Worm (Caenorhabditis elegans) whole organism, L1 larva: Measurements from ENCODE around the gene myrf-2.
A peak's percentile ranks its signal among the peaks of the same experiment; 100 is the strongest.

Source experiments
- C16A3.4 ChIP-seq: fragments of 150-350 bp; optimal IDR thresholded peaks from 2 replicates; lab custom pipeline; 2014; ENCODE audit warnings: missing biosample characterization, missing genetic modification characterization
- C34B4.2 ChIP-seq: sonication (generic microtip); optimal IDR thresholded peaks from 2 replicates; lab custom pipeline; 2017; ENCODE audit warnings: mild to moderate bottlenecking, missing genetic modification characterization, missing compliant biosample characterization
- F16B12.6 ChIP-seq: fragments of 150-350 bp; optimal IDR thresholded peaks from 2 replicates; lab custom pipeline; 2014; ENCODE audit warnings: missing biosample characterization, missing genetic modification characterization
- Y116A8C.19 ChIP-seq: sonication (generic microtip); optimal IDR thresholded peaks from 2 replicates; lab custom pipeline; 2016; ENCODE audit warnings: missing compliant biosample characterization, missing genetic modification characterization, borderline replicate concordance
- aha-1 ChIP-seq: fragments of 150-350 bp; optimal IDR thresholded peaks from 2 replicates; lab custom pipeline; 2014; ENCODE audit warnings: missing biosample characterization, missing genetic modification characterization
- alr-1 ChIP-seq: fragments of 200-800 bp; sonication (Bioruptor generic); optimal IDR thresholded peaks from 2 replicates; lab custom pipeline; 2018; ENCODE audit warnings: borderline replicate concordance, mild to moderate bottlenecking, missing genetic modification characterization, missing compliant biosample characterization
- ama-1 ChIP-seq: fragments of 150-350 bp; optimal IDR thresholded peaks from 2 replicates; lab custom pipeline; 2014
- ceh-82 ChIP-seq, 3 experiments: fragments of 150-350 bp in 1 of 3; sonication (generic microtip) in 2 of 3; optimal IDR thresholded peaks; 2 replicates each; lab custom pipeline; 2014 to 2017; ENCODE audit warnings: missing biosample characterization in 3 of 3, missing genetic modification characterization in 3 of 3
- ceh-88 ChIP-seq: fragments of 200-800 bp; sonication (Bioruptor generic); IDR thresholded peaks from 2 replicates; pipeline ENCODE4 v1.3.6; 2022; ENCODE audit warnings: missing genetic modification characterization, missing compliant biosample characterization
- ces-1 ChIP-seq: fragments of 150-350 bp; optimal IDR thresholded peaks from 2 replicates; lab custom pipeline; 2014; ENCODE audit warnings: missing biosample characterization, missing genetic modification reagents, missing genetic modification characterization
- efl-1 ChIP-seq, 4 experiments: fragments of 150-350 bp; optimal IDR thresholded peaks in 3 of 4; peaks in 1 of 4; 1 replicate in 1 of 4; 2 replicates in 3 of 4; lab custom pipeline; 2014; ENCODE audit warnings: missing biosample characterization in 2 of 4, missing genetic modification characterization in 2 of 4, missing genetic modification reagents in 2 of 4
- egl-13 ChIP-seq: sonication (generic microtip); optimal IDR thresholded peaks from 2 replicates; lab custom pipeline; 2016; ENCODE audit warnings: missing genotype, missing genetic modification reagents, missing genetic modification characterization, missing compliant biosample characterization
- elt-3 ChIP-seq, 6 experiments: fragments of 150-350 bp in 1 of 6; sonication (generic microtip); optimal IDR thresholded peaks; 2 replicates each; lab custom pipeline; 2017 to 2018; ENCODE audit warnings: missing biosample characterization in 6 of 6, missing genetic modification characterization in 6 of 6, inconsistent platforms in 1 of 6
- ets-5 ChIP-seq: fragments of 200-800 bp; sonication (Bioruptor generic); IDR thresholded peaks from 2 replicates; pipeline ENCODE4 v1.3.6; 2022; ENCODE audit warnings: missing genetic modification characterization, missing compliant biosample characterization
- fkh-10 ChIP-seq: sonication (generic microtip); optimal IDR thresholded peaks from 2 replicates; lab custom pipeline; 2017; ENCODE audit warnings: missing biosample characterization, missing genetic modification reagents, missing genetic modification characterization
- fkh-8 ChIP-seq: sonication (generic microtip); optimal IDR thresholded peaks from 2 replicates; lab custom pipeline; 2016; ENCODE audit warnings: mild to moderate bottlenecking, missing genetic modification characterization, missing compliant biosample characterization
- fos-1 ChIP-seq: fragments of 150-350 bp; optimal IDR thresholded peaks from 2 replicates; lab custom pipeline; 2014; ENCODE audit warnings: missing biosample characterization, missing genetic modification characterization
- grh-1 ChIP-seq: fragments of 200-800 bp; sonication (Bioruptor generic); IDR thresholded peaks from 2 replicates; pipeline ENCODE4 v1.3.6; 2022; ENCODE audit warnings: missing genetic modification reagents, missing genetic modification characterization, missing compliant biosample characterization
- hlh-4 ChIP-seq: sonication (generic microtip); optimal IDR thresholded peaks from 2 replicates; lab custom pipeline; 2016; ENCODE audit warnings: mild to moderate bottlenecking, missing genetic modification characterization, missing compliant biosample characterization
- hpl-2 ChIP-seq: fragments of 150-350 bp; optimal IDR thresholded peaks from 2 replicates; lab custom pipeline; 2014; ENCODE audit warnings: missing biosample characterization, missing genetic modification reagents, missing genetic modification characterization
- irx-1 ChIP-seq: sonication (generic microtip); optimal IDR thresholded peaks from 2 replicates; lab custom pipeline; 2016; ENCODE audit warnings: missing genetic modification characterization, missing compliant biosample characterization
- jun-1 ChIP-seq: fragments of 150-350 bp; optimal IDR thresholded peaks from 2 replicates; lab custom pipeline; 2014; ENCODE audit warnings: missing biosample characterization, missing genetic modification reagents, missing genetic modification characterization
- lin-13 ChIP-seq: fragments of 150-350 bp; optimal IDR thresholded peaks from 2 replicates; lab custom pipeline; 2014; ENCODE audit warnings: missing biosample characterization, missing genetic modification reagents, missing genetic modification characterization
- lin-14 ChIP-seq: fragments of 200-800 bp; sonication (Bioruptor generic); optimal IDR thresholded peaks from 2 replicates; lab custom pipeline; 2018; ENCODE audit warnings: mild to moderate bottlenecking, missing genetic modification characterization, moderate library complexity, missing compliant biosample characterization
- lin-15B ChIP-seq: fragments of 150-350 bp; sonication (generic microtip); optimal IDR thresholded peaks from 3 replicates; lab custom pipeline; 2014; ENCODE audit warnings: missing biosample characterization, missing genetic modification characterization
- lin-35 ChIP-seq, 2 experiments: fragments of 150-350 bp; optimal IDR thresholded peaks; 2 replicates each; lab custom pipeline; 2014; ENCODE audit warnings: missing biosample characterization in 2 of 2, missing genetic modification characterization in 2 of 2, missing genetic modification reagents in 2 of 2
- mep-1 ChIP-seq: fragments of 150-350 bp; optimal IDR thresholded peaks from 2 replicates; lab custom pipeline; 2014; ENCODE audit warnings: missing biosample characterization, missing genetic modification characterization
- nhr-11 ChIP-seq: fragments of 150-350 bp; optimal IDR thresholded peaks from 2 replicates; lab custom pipeline; 2014; ENCODE audit warnings: missing biosample characterization, missing genetic modification characterization
- nhr-12 ChIP-seq: sonication (generic microtip); optimal IDR thresholded peaks from 2 replicates; lab custom pipeline; 2017; ENCODE audit warnings: missing biosample characterization, missing genetic modification characterization
- nhr-19 ChIP-seq: fragments of 200-800 bp; sonication (Bioruptor generic); conservative IDR thresholded peaks from 2 replicates; pipeline ENCODE4 v1.3.6; 2022; ENCODE audit warnings: missing genetic modification characterization, missing compliant biosample characterization
- nhr-20 ChIP-seq: sonication (generic microtip); optimal IDR thresholded peaks from 2 replicates; lab custom pipeline; 2016; ENCODE audit warnings: mild to moderate bottlenecking, missing genetic modification characterization, missing compliant biosample characterization
- nhr-237 ChIP-seq: fragments of 150-350 bp; optimal IDR thresholded peaks from 2 replicates; lab custom pipeline; 2014; ENCODE audit warnings: missing biosample characterization, missing genetic modification characterization
- nhr-47 ChIP-seq: sonication (generic microtip); optimal IDR thresholded peaks from 2 replicates; lab custom pipeline; 2016; ENCODE audit warnings: mild to moderate bottlenecking, missing genetic modification characterization, moderate library complexity, missing compliant biosample characterization
- nhr-71 ChIP-seq: sonication (generic microtip); optimal IDR thresholded peaks from 2 replicates; lab custom pipeline; 2016; ENCODE audit warnings: mild to moderate bottlenecking, missing genetic modification characterization, moderate library complexity, missing compliant biosample characterization
- nhr-77 ChIP-seq: fragments of 150-350 bp; optimal IDR thresholded peaks from 2 replicates; lab custom pipeline; 2014; ENCODE audit warnings: missing biosample characterization, missing genetic modification characterization
- nhr-84 ChIP-seq: sonication (generic microtip); optimal IDR thresholded peaks from 2 replicates; lab custom pipeline; 2017; ENCODE audit warnings: missing biosample characterization, missing genetic modification characterization
- nhr-85 ChIP-seq: sonication (generic microtip); peaks from one replicate; lab custom pipeline; 2016; ENCODE audit warnings: missing genetic modification characterization, inconsistent platforms, missing compliant biosample characterization
- nhr-90 ChIP-seq: sonication (generic microtip); optimal IDR thresholded peaks from 2 replicates; lab custom pipeline; 2016; ENCODE audit warnings: mild to moderate bottlenecking, missing genetic modification characterization, missing compliant biosample characterization; ENCODE audit not compliant: poor library complexity
- pag-3 ChIP-seq: sonication (generic microtip); optimal IDR thresholded peaks from 2 replicates; lab custom pipeline; 2017; ENCODE audit warnings: missing genetic modification characterization, mild to moderate bottlenecking, missing compliant biosample characterization, antibody characterized with exemption, borderline replicate concordance; ENCODE audit not compliant: insufficient read depth
- rnt-1 ChIP-seq: sonication (generic microtip); optimal IDR thresholded peaks from 2 replicates; lab custom pipeline; 2016; ENCODE audit warnings: mild to moderate bottlenecking, missing genetic modification characterization, moderate library complexity, missing compliant biosample characterization
- snu-23 ChIP-seq: sonication (generic microtip); optimal IDR thresholded peaks from 2 replicates; lab custom pipeline; 2016; ENCODE audit warnings: missing genetic modification characterization, missing compliant biosample characterization
- sox-4 ChIP-seq: sonication (generic microtip); optimal IDR thresholded peaks from 2 replicates; lab custom pipeline; 2016; ENCODE audit warnings: missing genetic modification characterization, missing compliant biosample characterization
- sptf-1 ChIP-seq: fragments of 150-350 bp; optimal IDR thresholded peaks from 2 replicates; lab custom pipeline; 2014; ENCODE audit warnings: missing biosample characterization, missing genetic modification characterization
- sup-37 ChIP-seq: fragments of 200-800 bp; sonication (Bioruptor generic); optimal IDR thresholded peaks from 2 replicates; lab custom pipeline; 2018; ENCODE audit warnings: mild to moderate bottlenecking, missing genetic modification characterization, missing compliant biosample characterization
- swsn-7 ChIP-seq: sonication (generic microtip); optimal IDR thresholded peaks from 2 replicates; lab custom pipeline; 2016; ENCODE audit warnings: missing genetic modification characterization, missing compliant biosample characterization
- tlp-1 ChIP-seq: fragments of 150-350 bp; optimal IDR thresholded peaks from 2 replicates; lab custom pipeline; 2014; ENCODE audit warnings: missing biosample characterization, missing genetic modification characterization
- unc-130 ChIP-seq: fragments of 150-350 bp; optimal IDR thresholded peaks from 2 replicates; lab custom pipeline; 2017; ENCODE audit warnings: missing biosample characterization, missing genetic modification characterization, inconsistent platforms
- unc-30 ChIP-seq: sonication (generic microtip); optimal IDR thresholded peaks from 2 replicates; lab custom pipeline; 2017; ENCODE audit warnings: missing biosample characterization, missing genetic modification characterization
- unc-62 ChIP-seq: fragments of 150-350 bp; optimal IDR thresholded peaks from 2 replicates; lab custom pipeline; 2014; ENCODE audit warnings: missing biosample characterization, missing genetic modification reagents, missing genetic modification characterization
- unc-86 ChIP-seq: sonication (generic microtip); optimal IDR thresholded peaks from 2 replicates; lab custom pipeline; 2016; ENCODE audit warnings: missing genetic modification characterization, missing compliant biosample characterization
- unc-98 ChIP-seq: fragments of 200-800 bp; sonication (Bioruptor generic); IDR thresholded peaks from 2 replicates; pipeline ENCODE4 v1.3.6; 2022; ENCODE audit warnings: missing genetic modification characterization, missing compliant biosample characterization
- xbp-1 ChIP-seq: sonication (generic microtip); optimal IDR thresholded peaks from 2 replicates; lab custom pipeline; 2016; ENCODE audit warnings: missing genetic modification characterization, missing compliant biosample characterization
- zag-1 ChIP-seq: fragments of 150-350 bp; optimal IDR thresholded peaks from 2 replicates; lab custom pipeline; 2014; ENCODE audit warnings: missing biosample characterization, missing genetic modification characterization
- ztf-4 ChIP-seq: fragments of 150-350 bp; optimal IDR thresholded peaks from 2 replicates; lab custom pipeline; 2014; ENCODE audit warnings: missing biosample characterization, missing genetic modification characterization

Gene myrf-2

DNA sequence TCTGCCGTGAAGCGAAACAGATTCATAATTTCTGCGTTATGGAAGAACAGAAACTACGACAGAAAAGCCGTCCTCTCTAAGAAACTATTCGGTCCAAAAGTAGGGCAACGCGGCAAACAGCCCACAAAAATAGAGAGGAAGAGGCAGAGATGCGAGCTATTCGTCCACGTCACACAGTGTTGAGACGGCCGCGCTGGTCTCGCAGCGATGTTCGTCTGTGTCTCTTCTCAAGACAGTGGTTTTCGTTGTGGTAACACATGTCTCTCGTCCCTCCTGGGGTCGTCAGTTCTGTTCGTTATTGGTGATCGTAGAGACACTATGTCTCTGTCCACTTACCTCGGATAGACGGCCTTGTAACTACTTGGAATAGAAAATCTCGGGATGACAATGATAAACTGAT is 35.5 kb downstream of the myrf-2 start, which contains the start of gene erd-2.1 (continued):
- no peak for TF ChIP-seq nhr-237 (tag; lab: Kevin White, UChicago)
- TF ChIP-seq unc-30 (tag; lab: Kevin White, UChicago): no peak
- peak; percentile 57 for TF ChIP-seq swsn-7 (tag; lab: Kevin White, UChicago)
- TF ChIP-seq elt-3 (tag; optimal IDR thresholded peaks at IDR 0.05; lab: Kevin White, UChicago): peak in 2 of 6 experiments; percentile 31 to 60
- TF ChIP-seq nhr-47: peak; percentile 52
- peak; percentile 59 for TF ChIP-seq C16A3.4
- no peak for TF ChIP-seq Y116A8C.19
- no peak for TF ChIP-seq sox-4 (tag; lab: Kevin White, UChicago)
- TF ChIP-seq sup-37 (GFP tag; lab: Kevin White, UChicago): no peak
- TF ChIP-seq unc-98 (GFP tag; lab: Robert Waterston, UW): no peak
- TF ChIP-seq aha-1 (tag; lab: Kevin White, UChicago): no peak
- TF ChIP-seq C34B4.2 (tag; lab: Kevin White, UChicago): no peak
- TF ChIP-seq zag-1 (tag; lab: Kevin White, UChicago): no peak
- TF ChIP-seq ztf-4 (tag; lab: Kevin White, UChicago): no peak
- TF ChIP-seq nhr-19 (GFP tag; lab: Robert Waterston, UW): peak; percentile 68
- TF ChIP-seq lin-13 (GFP tag; lab: Kevin White, UChicago): no peak
- no peak for TF ChIP-seq unc-130 (tag; lab: Kevin White, UChicago)
- TF ChIP-seq alr-1: no peak
- TF ChIP-seq unc-62 (GFP tag; lab: Kevin White, UChicago): no peak
- no peak for TF ChIP-seq ets-5 (GFP tag; lab: Robert Waterston, UW)
- no peak for TF ChIP-seq lin-15B (tag; lab: Kevin White, UChicago)
- TF ChIP-seq F16B12.6 (tag; lab: Kevin White, UChicago): no peak
- no peak for TF ChIP-seq fos-1 (tag; lab: Kevin White, UChicago)
- no peak for TF ChIP-seq ama-1
- TF ChIP-seq nhr-20 (tag; lab: Kevin White, UChicago): peak; percentile 75
- peak; percentile 78 for TF ChIP-seq nhr-71 (tag; lab: Kevin White, UChicago)
- TF ChIP-seq irx-1 (tag; lab: Kevin White, UChicago): no peak
- no peak for TF ChIP-seq sptf-1 (tag; lab: Kevin White, UChicago)
- TF ChIP-seq xbp-1 (tag; lab: Kevin White, UChicago): peak; percentile 100
- TF ChIP-seq nhr-11 (tag; lab: Kevin White, UChicago): no peak
- TF ChIP-seq egl-13 (tag; lab: Kevin White, UChicago): no peak
- TF ChIP-seq jun-1: no peak
- no peak for TF ChIP-seq ceh-88 (GFP tag; lab: Robert Waterston, UW)
- TF ChIP-seq efl-1 (optimal IDR thresholded peaks at IDR 0.05; lab: Kevin White, UChicago): peak; percentile 22 to 57
- TF ChIP-seq efl-1 (GFP tag; optimal IDR thresholded peaks at IDR 0.05 in 1 of 2; lab: Kevin White, UChicago): peak in 1 of 2 experiments; percentile 48
- peak; percentile 83 for TF ChIP-seq nhr-85 (tag; lab: Kevin White, UChicago)
- peak; percentile 28 for TF ChIP-seq fkh-8 (tag; lab: Kevin White, UChicago)
- TF ChIP-seq nhr-77 (tag; lab: Kevin White, UChicago): peak; percentile 28
- no peak for TF ChIP-seq hpl-2 (GFP tag; lab: Kevin White, UChicago)
- peak; percentile 48; the same call in 1 of the 2 replicates for TF ChIP-seq grh-1 (GFP tag; lab: Robert Waterston, UW)
- peak; percentile 91 for TF ChIP-seq lin-14 (GFP tag; lab: Kevin White, UChicago)
- peak; percentile 80 for TF ChIP-seq mep-1 (tag; lab: Kevin White, UChicago)
- TF ChIP-seq tlp-1 (tag; lab: Kevin White, UChicago): no peak
- peak in 2 of 3 experiments; percentile 33 to 66 for TF ChIP-seq ceh-82 (tag; optimal IDR thresholded peaks at IDR 0.05; lab: Kevin White, UChicago)
- no peak for TF ChIP-seq nhr-84 (tag; lab: Kevin White, UChicago)
- peak; percentile 82 for TF ChIP-seq snu-23
- no peak for TF ChIP-seq nhr-12 (tag; lab: Kevin White, UChicago)
- TF ChIP-seq unc-86 (tag; lab: Kevin White, UChicago): no peak
- no peak for TF ChIP-seq fkh-10 (GFP tag; lab: Kevin White, UChicago)
- TF ChIP-seq ces-1 (GFP tag; lab: Kevin White, UChicago): no peak
- TF ChIP-seq pag-3 (tag; lab: Kevin White, UChicago): no peak
- TF ChIP-seq rnt-1: peak; percentile 82
- no peak for TF ChIP-seq hlh-4 (tag; lab: Kevin White, UChicago)
- no peak for TF ChIP-seq nhr-90
- peak; percentile 37 to 69 for TF ChIP-seq lin-35 (GFP tag; optimal IDR thresholded peaks at IDR 0.05; lab: Kevin White, UChicago)
